Fruit fly (Drosophila melanogaster) whole organism, prepupa: Measurements from ENCODE around the gene mus201.

ENCODE experiments used
- Blimp-1 ChIP-seq: fragments of 200-800 bp; sonication (Bioruptor generic); optimal IDR thresholded peaks from 3 replicates; lab custom pipeline; 2017; ENCODE audit warnings: missing biosample characterization, missing genetic modification characterization, mild to moderate bottlenecking, moderate library complexity, missing genetic modification reagents
- CG6792 ChIP-seq: fragments of 200-800 bp; sonication (Bioruptor generic); optimal IDR thresholded peaks from 3 replicates; lab custom pipeline; 2016; ENCODE audit warnings: missing biosample characterization, missing genetic modification characterization
- CG8632 ChIP-seq: fragments of 200-800 bp; sonication (Bioruptor generic); optimal IDR thresholded peaks from 3 replicates; lab custom pipeline; 2016; ENCODE audit warnings: missing biosample characterization, missing genetic modification characterization
- Ets21C ChIP-seq: fragments of 200-800 bp; sonication (Bioruptor generic); optimal IDR thresholded peaks from 3 replicates; lab custom pipeline; 2016; ENCODE audit warnings: missing biosample characterization, missing genetic modification characterization
- Gug ChIP-seq: fragments of 200-800 bp; sonication (Bioruptor generic); IDR thresholded peaks from 2 replicates; pipeline ENCODE4 v1.3.6; 2022; ENCODE audit warnings: missing biosample characterization, missing genetic modification characterization
- Hr39 ChIP-seq: fragments of 200-800 bp; sonication (Bioruptor generic); optimal IDR thresholded peaks from 2 replicates; lab custom pipeline; 2016; ENCODE audit warnings: missing biosample characterization, missing genetic modification characterization
- Sox14 ChIP-seq: fragments of 200-800 bp; sonication (Bioruptor generic); optimal IDR thresholded peaks from 3 replicates; lab custom pipeline; 2016; ENCODE audit warnings: missing biosample characterization, missing genetic modification characterization
- Sox15 ChIP-seq: fragments of 200-800 bp; sonication (Bioruptor generic); optimal IDR thresholded peaks from 3 replicates; lab custom pipeline; 2016; ENCODE audit warnings: missing biosample characterization, missing genetic modification characterization
- achi ChIP-seq: fragments of 200-800 bp; sonication (Bioruptor generic); optimal IDR thresholded peaks from 3 replicates; lab custom pipeline; 2016; ENCODE audit warnings: missing biosample characterization, missing genetic modification characterization
- acj6 ChIP-seq: fragments of 200-800 bp; sonication (Bioruptor generic); optimal IDR thresholded peaks from 3 replicates; lab custom pipeline; 2016; ENCODE audit warnings: missing biosample characterization, missing genetic modification characterization
- esn ChIP-seq: fragments of 200-800 bp; sonication (Bioruptor generic); optimal IDR thresholded peaks from 2 replicates; lab custom pipeline; 2016; ENCODE audit warnings: missing biosample characterization, mild to moderate bottlenecking, missing genetic modification characterization, moderate library complexity
- salr ChIP-seq, 2 experiments: fragments of 200-800 bp; sonication (Bioruptor generic); optimal IDR thresholded peaks; 3 replicates each; lab custom pipeline; 2016 to 2018; ENCODE audit warnings: missing biosample characterization in 2 of 2, missing genetic modification characterization in 2 of 2, mild to moderate bottlenecking in 1 of 2
- ss ChIP-seq, 2 experiments: fragments of 200-800 bp; sonication (Bioruptor generic); optimal IDR thresholded peaks; 2 replicates in 1 of 2; 3 replicates in 1 of 2; lab custom pipeline; 2017 to 2018; ENCODE audit warnings: mild to moderate bottlenecking in 2 of 2, missing biosample characterization in 2 of 2, missing genetic modification characterization in 2 of 2, moderate library complexity in 1 of 2

dm6 chr2L:8461782-8462453 is 23.9 kb downstream of the mus201 start:
- peak; percentile 23 for TF ChIP-seq Hr39 (GFP tag; lab: Kevin White, UChicago)
- TF ChIP-seq achi (GFP tag; lab: Kevin White, UChicago): peak; percentile 24
- no peak for TF ChIP-seq CG6792
- no peak for TF ChIP-seq Gug (GFP tag; lab: Robert Waterston, UW)
- no peak for TF ChIP-seq salr (GFP tag; optimal IDR thresholded peaks at IDR 0.05; lab: Kevin White, UChicago)
- TF ChIP-seq CG8632: no peak
- TF ChIP-seq Sox15: no peak
- TF ChIP-seq Blimp-1 (GFP tag; lab: Kevin White, UChicago): no peak
- TF ChIP-seq acj6 (GFP tag; lab: Kevin White, UChicago): peak; percentile 24
- no peak for TF ChIP-seq Ets21C (GFP tag; lab: Kevin White, UChicago)
- TF ChIP-seq Sox14 (GFP tag; lab: Kevin White, UChicago): no peak
- no peak for TF ChIP-seq ss (GFP tag; optimal IDR thresholded peaks at IDR 0.05; lab: Kevin White, UChicago)
- peak; percentile 23 for TF ChIP-seq esn (GFP tag; lab: Kevin White, UChicago)
